Worm (Caenorhabditis elegans) whole organism, early embryonic: ENCODE results near the gene sru-1.

ENCODE experiments used
- F13C5.2 ChIP-seq: sonication (generic microtip); optimal IDR thresholded peaks from 2 replicates; lab custom pipeline; 2017; ENCODE audit warnings: mild to moderate bottlenecking, missing genetic modification characterization, inconsistent platforms, missing compliant biosample characterization
- ama-1 ChIP-seq: fragments of 150-350 bp; optimal IDR thresholded peaks from 2 replicates; lab custom pipeline; 2014
- ceh-13 ChIP-seq: fragments of 200-800 bp; sonication (Bioruptor generic); optimal IDR thresholded peaks from 2 replicates; lab custom pipeline; 2018; ENCODE audit warnings: mild to moderate bottlenecking, missing genetic modification characterization, missing compliant biosample characterization
- ceh-36 ChIP-seq: sonication (generic microtip); optimal IDR thresholded peaks from 2 replicates; lab custom pipeline; 2016; ENCODE audit warnings: missing genetic modification characterization, inconsistent platforms, missing compliant biosample characterization
- ets-7 ChIP-seq: sonication (generic microtip); optimal IDR thresholded peaks from 2 replicates; lab custom pipeline; 2016; ENCODE audit warnings: missing genotype, missing genetic modification characterization, missing compliant biosample characterization
- hmg-4 ChIP-seq: fragments of 200-800 bp; sonication (Bioruptor generic); optimal IDR thresholded peaks from 2 replicates; lab custom pipeline; 2018; ENCODE audit warnings: mild to moderate bottlenecking, missing genetic modification characterization, missing compliant biosample characterization
- hnd-1 ChIP-seq: sonication (generic microtip); optimal IDR thresholded peaks from 2 replicates; lab custom pipeline; 2016; ENCODE audit warnings: missing genetic modification characterization, missing compliant biosample characterization
- pes-1 ChIP-seq: fragments of 200-800 bp; sonication (Bioruptor generic); IDR thresholded peaks from 2 replicates; pipeline ENCODE4 v1.3.6; 2022; ENCODE audit warnings: missing genetic modification reagents, missing genetic modification characterization, missing compliant biosample characterization
- tbx-11 ChIP-seq: fragments of 200-800 bp; sonication (Bioruptor generic); IDR thresholded peaks from 2 replicates; pipeline ENCODE4 v1.3.6; 2022; ENCODE audit warnings: missing genetic modification characterization, missing compliant biosample characterization

DNA sequence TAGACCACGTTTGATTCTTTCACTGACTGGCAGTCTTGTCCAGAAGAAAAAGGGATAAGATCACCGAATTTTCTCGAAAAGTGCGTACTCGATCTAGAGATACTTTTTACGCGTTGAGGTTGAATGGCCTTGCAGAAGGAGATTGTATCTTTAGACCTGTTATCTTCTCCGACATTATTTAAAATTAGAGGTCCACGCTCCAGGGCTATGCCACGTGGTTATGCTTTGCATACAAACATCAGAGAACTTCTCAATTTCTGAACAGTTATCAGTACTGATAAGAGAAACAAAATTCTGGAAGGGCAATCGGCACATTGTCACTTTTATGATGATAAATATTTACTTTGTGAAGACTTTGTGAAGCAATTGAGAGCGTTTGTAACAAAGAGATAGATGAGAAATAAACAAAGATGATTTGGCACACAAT lies 46.3 kb upstream of the sru-1 start:
- TF ChIP-seq hnd-1 (tag; lab: Kevin White, UChicago) (no peak), ceh-36 (no peak), tbx-11 (no peak), hmg-4 (GFP tag; lab: Kevin White, UChicago) (no peak), ets-7 (tag; lab: Kevin White, UChicago) (no peak), ceh-13 (GFP tag; lab: Kevin White, UChicago) (no peak), F13C5.2 (tag; lab: Kevin White, UChicago) (no peak), ama-1 (lab: Kevin White, UChicago) (no peak), pes-1 (GFP tag; lab: Robert Waterston, UW) (no peak)
